Worm (Caenorhabditis elegans): ENCODE results near the gene acdh-11.

DNA sequence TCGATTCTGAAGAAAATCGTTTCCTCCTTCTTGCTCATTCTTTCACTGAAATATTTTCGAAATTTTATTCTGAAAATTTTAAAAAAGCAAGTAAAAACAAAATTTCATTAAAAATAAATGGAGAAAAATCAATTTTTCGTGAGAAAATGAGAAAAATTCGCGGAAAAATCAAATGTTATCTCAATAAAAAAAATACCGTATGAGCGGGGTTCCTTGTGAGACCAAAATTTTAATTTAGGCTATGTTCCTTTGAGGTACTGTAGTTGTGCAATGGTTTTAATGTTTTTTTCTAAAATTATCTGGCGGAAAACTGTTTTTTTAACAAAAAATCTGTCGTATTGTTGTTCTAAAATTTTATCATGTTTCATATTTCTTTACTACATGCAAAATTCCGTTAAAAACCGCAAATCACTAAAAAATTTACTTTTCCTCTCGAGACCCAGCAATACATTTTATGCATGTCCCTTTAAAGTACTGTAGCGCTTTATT is 34.1 kb downstream of the acdh-11 start, which contains the start of gene epg-6:
- TF ChIP-seq nhr-12 (tag; optimal IDR thresholded peaks at IDR 0.05), result no peak
- no peak for TF ChIP-seq unc-39 (tag; optimal IDR thresholded peaks at IDR 0.05)
- TF ChIP-seq hlh-1 (tag; optimal IDR thresholded peaks at IDR 0.05), result no peak
